Worm (Caenorhabditis elegans): ENCODE measurements around the gene C16C8.27.

Gene C16C8.27

ce11 chrII:3473744-3474143, 32.3 kb downstream of the C16C8.27 start, which contains the start of gene sdz-32:
Gene sdz-32, plus strand, starts transcription at chrII:3474044.
- TF ChIP-seq ama-1 (optimal IDR thresholded peaks at IDR 0.05) = no peak
- TF ChIP-seq skn-1 (tag; optimal IDR thresholded peaks at IDR 0.05) = no peak
- TF ChIP-seq dmd-4 (tag; optimal IDR thresholded peaks at IDR 0.05) = no peak
- TF ChIP-seq C34F6.9 (tag; optimal IDR thresholded peaks at IDR 0.05) = no peak
- no peak for TF ChIP-seq F13H6.1 (tag; optimal IDR thresholded peaks at IDR 0.05)
- TF ChIP-seq nhr-11 (tag; optimal IDR thresholded peaks at IDR 0.05) = no peak
- TF ChIP-seq sma-9 (GFP tag; optimal IDR thresholded peaks at IDR 0.05) = no peak
- no peak for TF ChIP-seq sma-9 (tag; optimal IDR thresholded peaks at IDR 0.05)
- no peak for TF ChIP-seq sem-4 (tag; optimal IDR thresholded peaks at IDR 0.05)
- no peak for TF ChIP-seq nhr-25 (tag; optimal IDR thresholded peaks at IDR 0.05)
- no peak for TF ChIP-seq lin-39 (tag; optimal IDR thresholded peaks at IDR 0.05)
- no peak for TF ChIP-seq alr-1 (tag; optimal IDR thresholded peaks at IDR 0.05)

- TF ChIP-seq snpc-4 (tag; optimal IDR thresholded peaks at IDR 0.05) (no peak), elt-3 (tag; optimal IDR thresholded peaks at IDR 0.05) (no peak), mdl-1 (tag; optimal IDR thresholded peaks at IDR 0.05) (no peak), elt-1 (tag; optimal IDR thresholded peaks at IDR 0.05) (no peak), mab-5 (tag; optimal IDR thresholded peaks at IDR 0.05) (no peak), nhr-21 (tag; optimal IDR thresholded peaks at IDR 0.05) (no peak)
Observed at ce11 chrII:3476536-3476935, 35.1 kb downstream of the C16C8.27 start.

ce11 chrII:3477171-3477570, 35.7 kb downstream of the C16C8.27 start, which contains the start of gene fbxb-104:
Gene fbxb-104, minus strand, starts transcription at chrII:3477271.
- no peak for TF ChIP-seq mdl-1 (tag; optimal IDR thresholded peaks at IDR 0.05)
- TF ChIP-seq nhr-237 (tag; optimal IDR thresholded peaks at IDR 0.05) = no peak
- TF ChIP-seq skn-1 (tag; optimal IDR thresholded peaks at IDR 0.05) = no peak
- no peak for TF ChIP-seq mab-5 (tag; optimal IDR thresholded peaks at IDR 0.05)
- TF ChIP-seq elt-1 (tag; optimal IDR thresholded peaks at IDR 0.05) = no peak

ce11 chrII:3481584-3481983, 40.1 kb downstream of the C16C8.27 start, which contains the start of gene Y49F6B.8:
Gene Y49F6B.8, minus strand, starts transcription at chrII:3481684.
- TF ChIP-seq nhr-11 (tag; optimal IDR thresholded peaks at IDR 0.05) = no peak
- TF ChIP-seq nhr-10 (tag; optimal IDR thresholded peaks at IDR 0.05) = no peak
- TF ChIP-seq R02D3.7 (tag; optimal IDR thresholded peaks at IDR 0.05) = no peak
- no peak for TF ChIP-seq ceh-16 (tag; optimal IDR thresholded peaks at IDR 0.05)
- TF ChIP-seq snpc-4 (tag; optimal IDR thresholded peaks at IDR 0.05) = no peak
- no peak for TF ChIP-seq sma-3 (GFP tag; optimal IDR thresholded peaks at IDR 0.05)
- no peak for TF ChIP-seq mdl-1 (tag; optimal IDR thresholded peaks at IDR 0.05)
- TF ChIP-seq lin-13 (GFP tag; optimal IDR thresholded peaks at IDR 0.05) = no peak
- TF ChIP-seq egl-27 (tag; optimal IDR thresholded peaks at IDR 0.05) = no peak
- no peak for TF ChIP-seq unc-39 (tag; optimal IDR thresholded peaks at IDR 0.05)
- no peak for TF ChIP-seq aly-2 (tag; optimal IDR thresholded peaks at IDR 0.05)
- TF ChIP-seq mbf-1 (tag; optimal IDR thresholded peaks at IDR 0.05) = no peak
- no peak for TF ChIP-seq crh-2 (tag; optimal IDR thresholded peaks at IDR 0.05)
- TF ChIP-seq ceh-82 (tag; optimal IDR thresholded peaks at IDR 0.05) = no peak
- TF ChIP-seq lsy-2 (tag; optimal IDR thresholded peaks at IDR 0.05) = no peak
- no peak for TF ChIP-seq F13H6.1 (tag; optimal IDR thresholded peaks at IDR 0.05)
- TF ChIP-seq dmd-4 (tag; optimal IDR thresholded peaks at IDR 0.05) = no peak

- TF ChIP-seq ztf-4 (tag; optimal IDR thresholded peaks at IDR 0.05) (no peak), blmp-1 (tag; optimal IDR thresholded peaks at IDR 0.05; ENCODE audit: insufficient read depth) (no peak), lsy-2 (tag; optimal IDR thresholded peaks at IDR 0.05) (peak in 1 of 2 experiments; percentile 37), ceh-16 (tag; optimal IDR thresholded peaks at IDR 0.05) (no peak), nhr-77 (tag; optimal IDR thresholded peaks at IDR 0.05) (no peak), lin-13 (GFP tag; optimal IDR thresholded peaks at IDR 0.05) (peak; percentile 74), nhr-237 (tag; optimal IDR thresholded peaks at IDR 0.05) (no peak), unc-39 (tag; optimal IDR thresholded peaks at IDR 0.05) (no peak), nhr-25 (tag; optimal IDR thresholded peaks at IDR 0.05) (no peak), C34F6.9 (tag; optimal IDR thresholded peaks at IDR 0.05) (peak; percentile 67), zag-1 (tag; optimal IDR thresholded peaks at IDR 0.05) (no peak), mab-5 (tag; optimal IDR thresholded peaks at IDR 0.05) (peak; percentile 27), unc-55 (GFP tag; optimal IDR thresholded peaks at IDR 0.05) (peak; percentile 79), F13H6.1 (tag; optimal IDR thresholded peaks at IDR 0.05) (peak; percentile 41), sma-3 (GFP tag; optimal IDR thresholded peaks at IDR 0.05) (peak; percentile 53), R02D3.7 (tag; optimal IDR thresholded peaks at IDR 0.05) (no peak), unc-62 (GFP tag; optimal IDR thresholded peaks at IDR 0.05) (no peak), elt-3 (tag; optimal IDR thresholded peaks at IDR 0.05) (no peak)
Observed at ce11 chrII:3482231-3482630, 40.8 kb downstream of the C16C8.27 start, which contains the start of gene smu-2. Gene smu-2, plus strand, starts transcription at chrII:3482408.
